Fruit fly (Drosophila melanogaster): ENCODE results near the gene oaf.

oaf gene

DNA sequence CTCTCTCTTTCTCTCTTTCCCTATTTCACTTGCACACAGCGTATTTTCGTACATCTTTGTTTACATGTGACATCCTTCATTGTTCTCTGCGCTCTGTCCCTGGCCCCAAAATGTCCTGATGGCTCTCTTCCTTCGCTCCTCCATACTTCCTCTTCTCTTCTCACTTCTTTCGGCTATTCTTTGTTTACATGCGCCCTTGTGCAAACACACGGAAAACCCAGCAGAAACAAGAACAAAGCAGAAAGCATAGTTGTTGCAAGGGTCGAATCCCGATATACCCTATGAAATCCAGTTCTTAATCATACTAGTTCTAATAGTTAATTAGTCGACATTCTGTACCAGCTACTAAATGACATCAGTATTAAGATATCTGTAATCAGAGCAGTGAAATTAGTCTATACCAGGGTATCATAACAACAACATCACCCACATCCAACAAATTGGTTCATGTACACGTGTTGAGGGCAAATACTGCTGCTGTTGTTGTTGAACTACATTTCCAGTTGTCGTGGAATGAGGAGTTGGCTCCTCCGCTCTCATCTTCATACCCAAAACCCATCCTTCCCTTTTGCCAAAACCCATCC lies 1.9 kb downstream of the oaf start (continued):
- TF ChIP-seq bcd (GFP tag; optimal IDR thresholded peaks at IDR 0.05) (peak; percentile 31), CG12236 (GFP tag; optimal IDR thresholded peaks at IDR 0.05) (peak; percentile 17), Bdp1 (GFP tag; optimal IDR thresholded peaks at IDR 0.05) (peak; percentile 13), fu2 (GFP tag; optimal IDR thresholded peaks at IDR 0.05) (no peak), CG1603 (tag; optimal IDR thresholded peaks at IDR 0.05) (peak; percentile 22), CG2120 (GFP tag; optimal IDR thresholded peaks at IDR 0.05) (peak; percentile 6), gem (tag; optimal IDR thresholded peaks at IDR 0.05) (peak; percentile 29), Vsx1 (GFP tag; optimal IDR thresholded peaks at IDR 0.05) (peak; percentile 30), Hmr (GFP tag; optimal IDR thresholded peaks at IDR 0.05) (peak; percentile 32), Xbp1 (GFP tag; optimal IDR thresholded peaks at IDR 0.05) (no peak), unpg (GFP tag; optimal IDR thresholded peaks at IDR 0.05) (peak; percentile 16), pnt (GFP tag; optimal IDR thresholded peaks at IDR 0.05) (peak; percentile 26), dysf (GFP tag; IDR thresholded peaks at IDR 0.05) (no peak), gcm (GFP tag; optimal IDR thresholded peaks at IDR 0.05) (no peak), ara (GFP tag; IDR thresholded peaks at IDR 0.05) (peak; percentile 34; the same call in 1 of the 2 replicates), pfk (GFP tag; optimal IDR thresholded peaks at IDR 0.05) (peak; percentile 21), CG9727 (GFP tag; optimal IDR thresholded peaks at IDR 0.05) (peak; percentile 72), CG33557 (GFP tag; optimal IDR thresholded peaks at IDR 0.05) (peak; percentile 26), odd (GFP tag; optimal IDR thresholded peaks at IDR 0.05) (peak; percentile 17), nmo (GFP tag; optimal IDR thresholded peaks at IDR 0.05) (peak; percentile 8), Sin3A (optimal IDR thresholded peaks at IDR 0.05) (no peak), pros (GFP tag; optimal IDR thresholded peaks at IDR 0.05) (no peak), MTF-1 (GFP tag; optimal IDR thresholded peaks at IDR 0.05; ENCODE audit: borderline replicate concordance) (peak; percentile 24), pan (optimal IDR thresholded peaks at IDR 0.05) (peak in 1 of 2 experiments; percentile 21), pan (GFP tag; optimal IDR thresholded peaks at IDR 0.05 in 1 of 2, IDR thresholded peaks at IDR 0.05 in 1 of 2) (no peak), cwo (GFP tag; optimal IDR thresholded peaks at IDR 0.05) (no peak), CG1647 (GFP tag; optimal IDR thresholded peaks at IDR 0.05) (peak; percentile 37), CG2129 (GFP tag; IDR thresholded peaks at IDR 0.05; ENCODE audit: partially characterized antibody) (no peak), nerfin-1 (tag; optimal IDR thresholded peaks at IDR 0.05) (peak; percentile 13), D (optimal IDR thresholded peaks at IDR 0.05) (no peak), D (GFP tag; optimal IDR thresholded peaks at IDR 0.05) (peak; percentile 36), btn (GFP tag; optimal IDR thresholded peaks at IDR 0.05) (peak; percentile 9), Sox100B (GFP tag; optimal IDR thresholded peaks at IDR 0.05) (peak; percentile 51), CG6689 (GFP tag; IDR thresholded peaks at IDR 0.05) (0 out of 2 replicates have a peak, but pooled peaks have one; percentile 19), Scr (GFP tag; IDR thresholded peaks at IDR 0.05; ENCODE audit: partially characterized antibody) (no peak), CG11085 (GFP tag; IDR thresholded peaks at IDR 0.05) (no peak), CG16863 (GFP tag; optimal IDR thresholded peaks at IDR 0.05) (no peak), TFAM (GFP tag; optimal IDR thresholded peaks at IDR 0.05) (no peak), CG3407 (GFP tag; optimal IDR thresholded peaks at IDR 0.05) (peak; percentile 31), Eip74EF (GFP tag; optimal IDR thresholded peaks at IDR 0.05) (peak in 1 of 2 experiments; percentile 24)

DNA sequence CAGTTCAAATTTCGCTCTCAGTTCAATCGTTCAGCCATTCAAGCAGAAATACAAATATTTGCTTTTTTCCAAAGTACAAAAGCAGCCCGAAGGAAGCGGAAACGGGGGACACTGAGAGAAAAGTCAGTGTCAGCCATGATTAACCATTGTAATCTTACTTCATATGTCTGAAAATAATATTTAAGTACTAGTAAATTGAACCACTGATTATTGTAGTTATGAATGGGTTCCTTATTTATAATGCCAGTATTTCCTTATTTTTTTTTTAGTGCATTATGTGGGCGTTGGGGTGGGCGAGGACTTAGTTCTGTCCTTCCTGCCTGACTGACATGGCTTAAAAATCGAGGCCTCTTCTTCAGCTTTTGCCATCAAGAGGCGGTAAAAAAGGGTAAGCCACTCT lies 9.1 kb downstream of the oaf start:
- no peak for TF ChIP-seq CG32772 (GFP tag; IDR thresholded peaks at IDR 0.05)
- peak; percentile 11 for TF ChIP-seq CG12769 (tag; optimal IDR thresholded peaks at IDR 0.05)
- peak; percentile 16 for TF ChIP-seq bcd (GFP tag; optimal IDR thresholded peaks at IDR 0.05)
- peak; percentile 43 for TF ChIP-seq CG3281 (GFP tag; optimal IDR thresholded peaks at IDR 0.05)
- TF ChIP-seq Xrp1 (GFP tag; IDR thresholded peaks at IDR 0.05) = 0 out of 2 replicates have a peak, but pooled peaks have one; percentile 9
- no peak for TF ChIP-seq Max (GFP tag; optimal IDR thresholded peaks at IDR 0.05)
- no peak for TF ChIP-seq Lhr (GFP tag; optimal IDR thresholded peaks at IDR 0.05)
- peak; percentile 13 for TF ChIP-seq CG30403 (GFP tag; optimal IDR thresholded peaks at IDR 0.05)
- peak; percentile 7 for TF ChIP-seq CG13624 (GFP tag; optimal IDR thresholded peaks at IDR 0.05)
- TF ChIP-seq CG12942 (GFP tag; optimal IDR thresholded peaks at IDR 0.05) = no peak
- peak; percentile 47 for TF ChIP-seq CG11504 (tag; optimal IDR thresholded peaks at IDR 0.05)
- TF ChIP-seq CG3407 (GFP tag; optimal IDR thresholded peaks at IDR 0.05) = no peak
- no peak for TF ChIP-seq kay (GFP tag; optimal IDR thresholded peaks at IDR 0.05)
- peak; percentile 10 for TF ChIP-seq CG17359 (tag; optimal IDR thresholded peaks at IDR 0.05)
